Worm (Caenorhabditis elegans): ENCODE results near the gene F40G12.10.

The F40G12.10 gene

DNA sequence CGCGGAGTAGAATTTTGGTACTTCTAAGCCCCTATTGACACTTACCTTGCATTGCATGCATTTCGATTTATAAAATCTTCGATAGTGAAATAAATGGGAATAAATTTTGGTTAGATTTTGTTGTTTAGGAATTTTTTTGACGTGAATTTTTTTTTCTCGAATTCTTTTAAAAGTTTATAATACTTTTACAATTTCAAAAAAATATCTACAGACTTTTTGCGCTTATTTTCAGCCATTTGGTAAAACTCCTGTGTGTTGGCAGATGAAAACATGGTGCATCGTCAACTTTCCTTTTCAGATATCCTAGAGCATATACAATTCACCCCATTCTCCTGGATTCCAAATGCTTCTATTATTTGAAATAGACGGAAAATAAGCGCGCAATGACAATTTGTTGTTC lies 7.3 kb downstream of the F40G12.10 start, which contains the start of gene F14D7.18:
Gene F14D7.18, minus strand, starts transcription at position 101 of the 400 bp plus-strand sequence.
- TF ChIP-seq fax-1 (tag; optimal IDR thresholded peaks at IDR 0.05) (no peak), sox-2 (GFP tag; IDR thresholded peaks at IDR 0.05) (no peak), hlh-13 (GFP tag; optimal IDR thresholded peaks at IDR 0.05) (no peak), ceh-9 (tag; optimal IDR thresholded peaks at IDR 0.05) (no peak), ceh-31 (tag; optimal IDR thresholded peaks at IDR 0.05) (no peak)

- TF ChIP-seq pha-4 (tag; optimal IDR thresholded peaks at IDR 0.05): no peak
- no peak for TF ChIP-seq ceh-6 (GFP tag; optimal IDR thresholded peaks at IDR 0.05)
- TF ChIP-seq fkh-10 (GFP tag; optimal IDR thresholded peaks at IDR 0.05): no peak
- no peak for TF ChIP-seq hlh-8 (tag; optimal IDR thresholded peaks at IDR 0.05)
- no peak for TF ChIP-seq pros-1 (tag; optimal IDR thresholded peaks at IDR 0.05)
- no peak for TF ChIP-seq hlh-30 (tag; optimal IDR thresholded peaks at IDR 0.05; ENCODE audit: insufficient read depth)
- TF ChIP-seq fkh-6 (tag; optimal IDR thresholded peaks at IDR 0.05): no peak
- TF ChIP-seq hlh-6 (tag; optimal IDR thresholded peaks at IDR 0.05): no peak
- TF ChIP-seq ztf-16 (tag; optimal IDR thresholded peaks at IDR 0.05): no peak
- no peak for TF ChIP-seq sdc-2 (tag; optimal IDR thresholded peaks at IDR 0.05)
- no peak for TF ChIP-seq T23F11.4 (GFP tag; optimal IDR thresholded peaks at IDR 0.05)
- no peak for TF ChIP-seq ceh-30 (tag; optimal IDR thresholded peaks at IDR 0.05)
- no peak for TF ChIP-seq ahr-1 (tag; optimal IDR thresholded peaks at IDR 0.05)
- no peak for TF ChIP-seq che-1 (tag; optimal IDR thresholded peaks at IDR 0.05)
- TF ChIP-seq dve-1 (tag; optimal IDR thresholded peaks at IDR 0.05): no peak
- TF ChIP-seq ceh-45 (GFP tag; IDR thresholded peaks at IDR 0.05): no peak
- no peak for TF ChIP-seq hlh-13 (GFP tag; optimal IDR thresholded peaks at IDR 0.05)
- TF ChIP-seq elt-2 (tag; optimal IDR thresholded peaks at IDR 0.05): no peak
These were observed 10.4 kb downstream of the F40G12.10 start, which contains the start of gene F14D7.2 for ce11 chrV:14293667-14294194. TSS of gene F14D7.2 (minus strand) at chrV:14293717.

ce11 chrV:14294396-14294795 lies 11.1 kb downstream of the F40G12.10 start, which contains the start of gene F14D7.9:
TSS of gene F14D7.9 (plus strand) at chrV:14294696.
- TF ChIP-seq ceh-30 (tag; optimal IDR thresholded peaks at IDR 0.05) (no peak), F13H6.1 (tag; optimal IDR thresholded peaks at IDR 0.05) (no peak), fkh-6 (tag; optimal IDR thresholded peaks at IDR 0.05) (no peak), sox-4 (tag; optimal IDR thresholded peaks at IDR 0.05) (no peak), madf-2 (tag; optimal IDR thresholded peaks at IDR 0.05) (no peak), unc-42 (tag; optimal IDR thresholded peaks at IDR 0.05) (no peak), ahr-1 (tag; optimal IDR thresholded peaks at IDR 0.05) (no peak), syd-9 (tag; optimal IDR thresholded peaks at IDR 0.05) (no peak), ceh-14 (tag; optimal IDR thresholded peaks at IDR 0.05) (no peak), ceh-45 (GFP tag; IDR thresholded peaks at IDR 0.05) (no peak), fax-1 (tag; optimal IDR thresholded peaks at IDR 0.05) (no peak), pha-4 (tag; optimal IDR thresholded peaks at IDR 0.05) (no peak)

DNA sequence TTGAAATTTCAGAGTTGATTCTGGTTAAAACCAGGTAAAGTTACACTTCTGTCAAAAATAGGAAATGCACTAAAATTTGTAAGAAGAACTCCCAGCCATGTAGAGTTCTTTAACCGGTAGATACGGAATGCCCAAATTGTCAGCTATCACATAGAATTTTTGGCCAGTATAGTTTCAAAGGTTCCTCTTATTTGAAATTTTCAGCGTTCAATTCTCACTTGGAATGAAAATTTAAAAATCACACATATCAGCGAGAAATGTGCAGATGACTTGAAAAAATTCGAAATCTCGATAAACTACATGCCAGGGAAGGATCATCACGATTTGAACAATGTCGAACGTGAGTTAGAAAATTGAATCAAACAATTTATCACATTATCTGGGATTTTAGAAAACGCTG lies 13.2 kb downstream of the F40G12.10 start, which contains the start of gene F14D7.3:
Gene F14D7.3, plus strand, starts transcription at position 301 of the 400 bp plus-strand sequence.
- TF ChIP-seq ceh-22 (tag; optimal IDR thresholded peaks at IDR 0.05): no peak
- no peak for TF ChIP-seq K09A11.1 (tag; optimal IDR thresholded peaks at IDR 0.05; ENCODE audit: insufficient read depth)
- TF ChIP-seq ceh-19 (GFP tag; optimal IDR thresholded peaks at IDR 0.05): no peak
- TF ChIP-seq unc-55 (GFP tag; optimal IDR thresholded peaks at IDR 0.05): no peak
- TF ChIP-seq ceh-30 (tag; optimal IDR thresholded peaks at IDR 0.05): no peak
- TF ChIP-seq ceh-45 (GFP tag; IDR thresholded peaks at IDR 0.05): no peak
- no peak for TF ChIP-seq T23F11.4 (GFP tag; optimal IDR thresholded peaks at IDR 0.05)
- TF ChIP-seq ceh-14 (tag; optimal IDR thresholded peaks at IDR 0.05): no peak

ce11 chrV:14299569-14300064 lies 16.3 kb downstream of the F40G12.10 start, which contains the start of the genes spig-3 and F14D7.12:
TSS of gene spig-3 (minus strand) at chrV:14299669.
TSS of gene F14D7.12 (plus strand) at chrV:14300014.
- TF ChIP-seq fax-1 (tag; optimal IDR thresholded peaks at IDR 0.05) (no peak), unc-86 (tag; optimal IDR thresholded peaks at IDR 0.05) (no peak), sdc-2 (tag; optimal IDR thresholded peaks at IDR 0.05) (no peak), ahr-1 (tag; optimal IDR thresholded peaks at IDR 0.05) (no peak), Y22D7AL.16 (tag; optimal IDR thresholded peaks at IDR 0.05) (no peak), mec-3 (tag; optimal IDR thresholded peaks at IDR 0.05; ENCODE audit: borderline replicate concordance) (no peak), lim-6 (tag; optimal IDR thresholded peaks at IDR 0.05) (no peak), dve-1 (tag; optimal IDR thresholded peaks at IDR 0.05) (no peak), pag-3 (tag; optimal IDR thresholded peaks at IDR 0.05; ENCODE audit: borderline replicate concordance) (no peak), ceh-48 (tag; optimal IDR thresholded peaks at IDR 0.05) (no peak), hlh-13 (GFP tag; optimal IDR thresholded peaks at IDR 0.05) (no peak)
